Worm (Caenorhabditis elegans): ENCODE data around the gene frpr-5.

DNA sequence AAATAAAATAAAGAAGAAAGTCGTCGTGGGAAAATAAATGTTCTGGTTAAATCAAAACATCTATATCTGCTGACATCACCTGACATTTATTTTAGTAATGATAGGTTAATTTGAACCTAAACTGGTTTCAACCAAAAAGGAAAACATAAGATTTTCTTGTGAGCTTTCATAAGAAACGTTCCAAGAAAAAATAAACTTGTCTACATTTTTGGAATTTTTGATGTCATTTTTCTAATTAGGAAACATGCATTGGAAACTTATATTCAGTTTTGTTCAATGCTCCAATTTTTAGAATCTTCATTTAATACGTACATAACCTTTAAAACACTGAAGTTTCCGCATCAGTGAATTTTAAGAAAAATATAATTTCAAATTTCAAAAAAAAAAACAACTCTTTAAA lies 50.2 kb downstream of the frpr-5 start:
- no peak for TF ChIP-seq ceh-16 (tag; optimal IDR thresholded peaks at IDR 0.05)
- no peak for TF ChIP-seq mdl-1 (tag; optimal IDR thresholded peaks at IDR 0.05)
- TF ChIP-seq aly-2 (tag; optimal IDR thresholded peaks at IDR 0.05), result no peak
